Fruit fly (Drosophila melanogaster) whole organism, wandering third instar larva: ENCODE results near the gene CG10587.

Experiments used
- Abd-B ChIP-seq: fragments of >200 bp; optimal IDR thresholded peaks from 2 replicates; lab custom pipeline; 2017; ENCODE audit warnings: missing biosample characterization, missing genetic modification characterization
- CG32264 ChIP-seq: fragments of 200-800 bp; sonication (Bioruptor generic); optimal IDR thresholded peaks from 2 replicates; lab custom pipeline; 2016; ENCODE audit warnings: missing biosample characterization, missing genetic modification characterization
- CG9705 ChIP-seq: fragments of 200-800 bp; sonication (Bioruptor generic); optimal IDR thresholded peaks from 2 replicates; lab custom pipeline; 2018; ENCODE audit warnings: missing biosample characterization, mild to moderate bottlenecking, missing genetic modification characterization
- CrebA ChIP-seq: fragments of 200-800 bp; sonication (Bioruptor generic); optimal IDR thresholded peaks from 2 replicates; lab custom pipeline; 2016; ENCODE audit warnings: missing biosample characterization, mild to moderate bottlenecking, missing genetic modification characterization, borderline replicate concordance
- Dfd ChIP-seq: fragments of >200 bp; optimal IDR thresholded peaks from 2 replicates; lab custom pipeline; 2017; ENCODE audit warnings: missing biosample characterization, missing genetic modification characterization
- Dif ChIP-seq: fragments of 200-275, 200-300 bp; sonication (Bioruptor generic); optimal IDR thresholded peaks from 2 replicates; lab custom pipeline; 2018; ENCODE audit warnings: missing biosample characterization, missing genetic modification characterization; ENCODE audit not compliant: partially characterized antibody
- GATAd ChIP-seq: sonication (Bioruptor generic); optimal IDR thresholded peaks from 2 replicates; lab custom pipeline; 2016; ENCODE audit warnings: missing biosample characterization, missing genetic modification characterization
- HLH106 ChIP-seq: fragments of 200-800 bp; optimal IDR thresholded peaks from 3 replicates; lab custom pipeline; 2019; ENCODE audit warnings: missing biosample characterization, mild to moderate bottlenecking, missing genetic modification characterization, moderate library complexity
- Hnf4 ChIP-seq: fragments of 200-800 bp; sonication (Bioruptor generic); optimal IDR thresholded peaks from 2 replicates; lab custom pipeline; 2016; ENCODE audit warnings: missing biosample characterization, mild to moderate bottlenecking, missing genetic modification characterization
- Hr78 ChIP-seq: fragments of >200 bp; optimal IDR thresholded peaks from 2 replicates; lab custom pipeline; 2017; ENCODE audit warnings: missing biosample characterization, missing genetic modification characterization
- Hr83 ChIP-seq: fragments of 200-300 bp; sonication (Bioruptor generic); optimal IDR thresholded peaks from 2 replicates; lab custom pipeline; 2016; ENCODE audit warnings: missing biosample characterization, mild to moderate bottlenecking, missing genetic modification characterization, moderate library complexity; ENCODE audit not compliant: poor library complexity, severe bottlenecking
- Jra ChIP-seq: sonication (Bioruptor generic); optimal IDR thresholded peaks from 2 replicates; lab custom pipeline; 2016; ENCODE audit warnings: missing biosample characterization, missing genetic modification characterization
- Mio ChIP-seq: sonication (Bioruptor generic); optimal IDR thresholded peaks from 2 replicates; lab custom pipeline; 2016; ENCODE audit warnings: missing biosample characterization, missing genetic modification characterization
- Myc ChIP-seq: fragments of >200 bp; optimal IDR thresholded peaks from 2 replicates; lab custom pipeline; 2017
- N ChIP-seq: fragments of >200 bp; optimal IDR thresholded peaks from 2 replicates; lab custom pipeline; 2018; ENCODE audit warnings: missing biosample characterization, missing external identifiers, missing genetic modification characterization
- OdsH ChIP-seq: fragments of 200-800 bp; sonication (Bioruptor generic); optimal IDR thresholded peaks from 2 replicates; lab custom pipeline; 2016; ENCODE audit warnings: missing biosample characterization, mild to moderate bottlenecking, missing genetic modification characterization
- Rel ChIP-seq, 2 experiments: fragments of 200-800 bp; sonication (Bioruptor generic) in 1 of 2; optimal IDR thresholded peaks; 2 replicates in 1 of 2; 3 replicates in 1 of 2; lab custom pipeline; 2016 to 2019; ENCODE audit warnings: mild to moderate bottlenecking in 2 of 2, missing biosample characterization in 2 of 2, missing genetic modification characterization in 2 of 2, moderate library complexity in 1 of 2
- Sp1 ChIP-seq: fragments of 200-800 bp; sonication (Bioruptor generic); optimal IDR thresholded peaks from 3 replicates; lab custom pipeline; 2019; ENCODE audit warnings: missing biosample characterization, mild to moderate bottlenecking, missing genetic modification characterization, moderate library complexity
- Vsx2 ChIP-seq: fragments of 200-300, 225-300 bp; sonication (Bioruptor generic); optimal IDR thresholded peaks from 2 replicates; lab custom pipeline; 2018; ENCODE audit warnings: missing biosample characterization, missing genetic modification characterization; ENCODE audit not compliant: partially characterized antibody
- br ChIP-seq: fragments of 200-800 bp; sonication (Bioruptor generic); optimal IDR thresholded peaks from 2 replicates; lab custom pipeline; 2016; ENCODE audit warnings: missing biosample characterization, missing genetic modification characterization
- brk ChIP-seq: fragments of 200-800 bp; sonication (Bioruptor generic); optimal IDR thresholded peaks from 2 replicates; lab custom pipeline; 2016; ENCODE audit warnings: missing biosample characterization, mild to moderate bottlenecking, missing genetic modification characterization
- dl ChIP-seq, 2 experiments: fragments of 175-275, 200-275 bp in 1 of 2; fragments of 200-275 bp in 1 of 2; sonication (Bioruptor generic); optimal IDR thresholded peaks; lab custom pipeline; 2018; ENCODE audit warnings: mild to moderate bottlenecking in 2 of 2, missing biosample characterization in 2 of 2, missing genetic modification characterization in 2 of 2, moderate library complexity in 2 of 2; ENCODE audit not compliant: partially characterized antibody in 2 of 2, insufficient read depth in 1 of 2
- dmrt93B ChIP-seq: fragments of 200-800 bp; sonication (Bioruptor generic); optimal IDR thresholded peaks from 2 replicates; lab custom pipeline; 2018; ENCODE audit warnings: missing biosample characterization, mild to moderate bottlenecking, missing genetic modification characterization
- ey ChIP-seq: fragments of 200-800 bp; sonication (Bioruptor generic); optimal IDR thresholded peaks from 2 replicates; lab custom pipeline; 2016; ENCODE audit warnings: missing biosample characterization, missing genetic modification characterization
- fru ChIP-seq: fragments of 200-800 bp; sonication (Bioruptor generic); optimal IDR thresholded peaks from 3 replicates; lab custom pipeline; 2016; ENCODE audit warnings: missing biosample characterization, mild to moderate bottlenecking, missing genetic modification characterization
- h ChIP-seq: fragments of 200-800 bp; sonication (Bioruptor generic); optimal IDR thresholded peaks from 3 replicates; lab custom pipeline; 2016; ENCODE audit warnings: missing biosample characterization, mild to moderate bottlenecking, missing genetic modification characterization
- jim ChIP-seq: fragments of 175-275, 200-325 bp; sonication (Bioruptor generic); optimal IDR thresholded peaks from 2 replicates; lab custom pipeline; 2016; ENCODE audit warnings: missing biosample characterization, mild to moderate bottlenecking, missing genetic modification characterization
- lola ChIP-seq: fragments of >200 bp; optimal IDR thresholded peaks from 2 replicates; lab custom pipeline; 2017; ENCODE audit warnings: missing biosample characterization, missing genetic modification characterization
- pan ChIP-seq: fragments of >200 bp; optimal IDR thresholded peaks from 2 replicates; lab custom pipeline; 2017
- psq ChIP-seq: fragments of 200-800 bp; sonication (Bioruptor generic); optimal IDR thresholded peaks from 3 replicates; lab custom pipeline; 2017; ENCODE audit warnings: missing biosample characterization, mild to moderate bottlenecking, missing genetic modification characterization, moderate library complexity
- rgr ChIP-seq: fragments of 200-800 bp; sonication (Bioruptor generic); optimal IDR thresholded peaks from 3 replicates; lab custom pipeline; 2016; ENCODE audit warnings: missing biosample characterization, mild to moderate bottlenecking, missing genetic modification characterization
- sv ChIP-seq: fragments of 200-800 bp; sonication (Bioruptor generic); optimal IDR thresholded peaks from 3 replicates; lab custom pipeline; 2016; ENCODE audit warnings: missing biosample characterization, missing genetic modification characterization
- tai ChIP-seq: sonication (Bioruptor generic); optimal IDR thresholded peaks from 2 replicates; lab custom pipeline; 2016; ENCODE audit warnings: missing biosample characterization, missing genetic modification characterization
- usp ChIP-seq: fragments of >200 bp; optimal IDR thresholded peaks from 2 replicates; lab custom pipeline; 2017; ENCODE audit warnings: missing biosample characterization, missing genetic modification characterization
- woc ChIP-seq: sonication (Bioruptor generic); optimal IDR thresholded peaks from 2 replicates; lab custom pipeline; 2016; ENCODE audit warnings: missing biosample characterization, mild to moderate bottlenecking, missing genetic modification characterization

Gene CG10587

dm6 chr3L:20966662-20967061 is 4.3 kb upstream of the CG10587 start, which contains the start of gene CG12983:
TSS of gene CG12983 (minus strand) at chr3L:20966762.
- TF ChIP-seq CG32264 (GFP tag; lab: Kevin White, UChicago) (no peak), psq (GFP tag; lab: Kevin White, UChicago) (no peak), Jra (GFP tag; lab: Kevin White, UChicago) (no peak), Hr83 (GFP tag; lab: Kevin White, UChicago) (no peak), rgr (no peak), Hr78 (no peak), Dif (no peak), woc (no peak), Dfd (GFP tag; lab: Kevin White, UChicago) (no peak), brk (GFP tag; lab: Kevin White, UChicago) (no peak), br (GFP tag; lab: Kevin White, UChicago) (no peak), lola (GFP tag; lab: Kevin White, UChicago) (no peak), OdsH (no peak), ey (GFP tag; lab: Kevin White, UChicago) (no peak), dl (GFP tag; optimal IDR thresholded peaks at IDR 0.05; lab: Kevin White, UChicago; ENCODE audit: insufficient read depth in 1 of 2, partially characterized antibody in 2 of 2) (no peak), CG9705 (GFP tag; lab: Kevin White, UChicago) (no peak), Vsx2 (no peak), Hnf4 (GFP tag; lab: Kevin White, UChicago) (no peak), Myc (lab: Kevin White, UChicago) (no peak), usp (GFP tag; lab: Kevin White, UChicago) (no peak)

- TF ChIP-seq dmrt93B (GFP tag; lab: Kevin White, UChicago) (no peak), br (GFP tag; lab: Kevin White, UChicago) (no peak), pan (lab: Kevin White, UChicago) (no peak), Hr78 (no peak), Mio (GFP tag; lab: Kevin White, UChicago) (no peak), N (GFP tag; lab: Kevin White, UChicago) (no peak), Abd-B (GFP tag; lab: Kevin White, UChicago) (no peak), OdsH (no peak), Dfd (GFP tag; lab: Kevin White, UChicago) (no peak), woc (no peak), Rel (GFP tag; optimal IDR thresholded peaks at IDR 0.05; lab: Kevin White, UChicago) (no peak), Rel (tag; optimal IDR thresholded peaks at IDR 0.05; lab: Kevin White, UChicago) (no peak), Dif (no peak), HLH106 (tag; lab: Kevin White, UChicago) (no peak), dl (GFP tag; optimal IDR thresholded peaks at IDR 0.05; lab: Kevin White, UChicago; ENCODE audit: insufficient read depth in 1 of 2, partially characterized antibody in 2 of 2) (no peak), brk (GFP tag; lab: Kevin White, UChicago) (no peak), CrebA (GFP tag; lab: Kevin White, UChicago) (no peak), jim (GFP tag; lab: Kevin White, UChicago) (no peak)
Measured at dm6 chr3L:20961286-20961685, 1.1 kb downstream of the CG10587 start, which contains the start of gene CG11037. TSS of gene CG11037 (minus strand) at chr3L:20961386.

DNA sequence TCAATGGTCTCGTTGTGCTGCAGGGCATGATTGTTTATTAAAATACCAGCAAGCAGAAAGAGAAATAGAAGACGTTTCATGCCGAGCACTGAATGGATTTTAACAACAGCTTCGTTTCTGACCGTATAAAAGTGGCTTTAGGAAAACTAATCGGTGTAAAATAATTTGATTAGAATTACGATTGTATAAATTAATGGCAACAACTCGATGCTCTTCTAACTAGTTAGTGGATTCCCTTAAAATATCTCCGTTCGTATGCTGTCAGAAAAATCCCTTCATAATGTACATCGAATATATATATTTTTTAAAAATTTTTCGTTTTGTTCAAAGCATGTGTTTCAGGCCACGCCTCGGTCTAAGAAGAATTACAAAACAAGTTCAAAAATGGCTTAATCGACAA is 5.7 kb downstream of the CG10587 start, which contains the start of the genes Sems and CG10588:
Gene Sems, minus strand, starts transcription at position 101 of the 400 bp plus-strand sequence.
Gene CG10588, plus strand, starts transcription at position 285 of the 400 bp plus-strand sequence.
- TF ChIP-seq tai: no peak

dm6 chr3L:20954118-20954517 is 8.2 kb downstream of the CG10587 start:
- no peak for TF ChIP-seq Hr83 (GFP tag; lab: Kevin White, UChicago)
- no peak for TF ChIP-seq h (GFP tag; lab: Kevin White, UChicago)
- no peak for TF ChIP-seq fru (GFP tag; lab: Kevin White, UChicago)
- TF ChIP-seq N (GFP tag; lab: Kevin White, UChicago): no peak
- no peak for TF ChIP-seq GATAd (GFP tag; lab: Kevin White, UChicago)
- no peak for TF ChIP-seq CrebA (GFP tag; lab: Kevin White, UChicago)
- no peak for TF ChIP-seq lola (GFP tag; lab: Kevin White, UChicago)
- TF ChIP-seq jim (GFP tag; lab: Kevin White, UChicago): no peak
- no peak for TF ChIP-seq sv (GFP tag; lab: Kevin White, UChicago)
- no peak for TF ChIP-seq HLH106 (tag; lab: Kevin White, UChicago)
- no peak for TF ChIP-seq tai
- TF ChIP-seq br (GFP tag; lab: Kevin White, UChicago): no peak
- no peak for TF ChIP-seq Sp1 (GFP tag; lab: Kevin White, UChicago)
- TF ChIP-seq psq (GFP tag; lab: Kevin White, UChicago): no peak
- TF ChIP-seq rgr: no peak
- TF ChIP-seq usp (GFP tag; lab: Kevin White, UChicago): no peak
- no peak for TF ChIP-seq woc
- TF ChIP-seq Jra (GFP tag; lab: Kevin White, UChicago): no peak
- no peak for TF ChIP-seq Hr78
- TF ChIP-seq, all 38 proteins: peak for 0
